Fruit fly (Drosophila melanogaster) whole organism, embryonic: ENCODE data around the gene CG34288.

Experiments used
- Ada2b ChIP-seq: fragments of 200-800 bp; sonication (Bioruptor generic); IDR thresholded peaks from 2 replicates; pipeline ENCODE4 v1.3.6; 2022; ENCODE audit warnings: missing biosample characterization, missing genetic modification characterization
- B-H1 ChIP-seq: fragments of 200-800 bp; sonication (Bioruptor generic); IDR thresholded peaks from 3 replicates; pipeline ENCODE4 v1.3.6; 2022; ENCODE audit warnings: missing biosample characterization, missing genetic modification characterization
- Bdp1 ChIP-seq: fragments of 200-800 bp; sonication (Bioruptor generic); optimal IDR thresholded peaks from 3 replicates; lab custom pipeline; 2016; ENCODE audit warnings: missing biosample characterization, missing genetic modification characterization
- CG10543 ChIP-seq: fragments of 200-800 bp; sonication (Bioruptor generic); optimal IDR thresholded peaks from 3 replicates; lab custom pipeline; 2017; ENCODE audit warnings: missing biosample characterization, mild to moderate bottlenecking, missing genetic modification characterization, moderate library complexity
- CG10959 ChIP-seq: fragments of 200-800 bp; sonication (Bioruptor generic); IDR thresholded peaks from 2 replicates; pipeline ENCODE4 v1.3.6; 2022; ENCODE audit warnings: missing biosample characterization, missing genetic modification characterization
- CG12299 ChIP-seq: fragments of 200-800 bp; sonication (Bioruptor generic); optimal IDR thresholded peaks from 2 replicates; lab custom pipeline; 2018; ENCODE audit warnings: missing biosample characterization, mild to moderate bottlenecking, missing genetic modification characterization
- CG12744 ChIP-seq: fragments of 200-800 bp; sonication (Bioruptor generic); optimal IDR thresholded peaks from 2 replicates; lab custom pipeline; 2016; ENCODE audit warnings: missing biosample characterization, missing genetic modification characterization
- CG13287 ChIP-seq: fragments of 200-800 bp; sonication (Bioruptor generic); IDR thresholded peaks from 2 replicates; pipeline ENCODE4 v1.3.6; 2022; ENCODE audit warnings: missing biosample characterization, missing genetic modification characterization; ENCODE audit not compliant: partially characterized antibody
- CG15011 ChIP-seq: fragments of 200-800 bp; sonication (Bioruptor generic); optimal IDR thresholded peaks from 3 replicates; lab custom pipeline; 2018; ENCODE audit warnings: missing biosample characterization, mild to moderate bottlenecking, missing genetic modification characterization
- CG15073 ChIP-seq: fragments of 200-800 bp; sonication (Bioruptor generic); optimal IDR thresholded peaks from 2 replicates; lab custom pipeline; 2016; ENCODE audit warnings: missing biosample characterization, missing genetic modification characterization
- CG17361 ChIP-seq: fragments of 200-800 bp; sonication (Bioruptor generic); IDR thresholded peaks from 3 replicates; pipeline ENCODE4 v1.3.6; 2022; ENCODE audit warnings: missing biosample characterization, missing genetic modification characterization
- CG1792 ChIP-seq: fragments of 200-800 bp; sonication (Bioruptor generic); optimal IDR thresholded peaks from 2 replicates; lab custom pipeline; 2016; ENCODE audit warnings: missing biosample characterization, missing genetic modification characterization
- CG18619 ChIP-seq: fragments of 200-800 bp; sonication (Bioruptor generic); optimal IDR thresholded peaks from 3 replicates; lab custom pipeline; 2017; ENCODE audit warnings: missing biosample characterization, mild to moderate bottlenecking, missing genetic modification characterization
- CG30431 ChIP-seq: fragments of 200-800 bp; sonication (Bioruptor generic); optimal IDR thresholded peaks from 2 replicates; lab custom pipeline; 2017; ENCODE audit warnings: missing biosample characterization, missing genetic modification characterization
- CG3281 ChIP-seq: fragments of 200-800 bp; sonication (Bioruptor generic); optimal IDR thresholded peaks from 3 replicates; lab custom pipeline; 2017; ENCODE audit warnings: missing biosample characterization, mild to moderate bottlenecking, missing genetic modification characterization
- CG4854 ChIP-seq: fragments of 200-800 bp; sonication (Bioruptor generic); optimal IDR thresholded peaks from 2 replicates; lab custom pipeline; 2016; ENCODE audit warnings: missing biosample characterization, missing genetic modification characterization, inconsistent platforms
- CG8924 ChIP-seq: fragments of 200-800 bp; optimal IDR thresholded peaks from 3 replicates; lab custom pipeline; 2019; ENCODE audit warnings: missing biosample characterization, mild to moderate bottlenecking, missing genetic modification characterization, moderate library complexity
- CG9437 ChIP-seq: fragments of 200-800 bp; sonication (Bioruptor generic); optimal IDR thresholded peaks from 2 replicates; lab custom pipeline; 2018; ENCODE audit warnings: missing biosample characterization, mild to moderate bottlenecking, missing genetic modification characterization
- CG9797 ChIP-seq: fragments of 200-800 bp; sonication (Bioruptor generic); optimal IDR thresholded peaks from 3 replicates; lab custom pipeline; 2018; ENCODE audit warnings: missing biosample characterization, mild to moderate bottlenecking, missing genetic modification characterization
- D19B ChIP-seq: fragments of 200-800 bp; sonication (Bioruptor generic); optimal IDR thresholded peaks from 2 replicates; lab custom pipeline; 2017; ENCODE audit warnings: missing biosample characterization, mild to moderate bottlenecking, missing genetic modification characterization
- E2f1 ChIP-seq: fragments of 200-800 bp; sonication (Bioruptor generic); IDR thresholded peaks from 2 replicates; pipeline ENCODE4 v1.3.6; 2022; ENCODE audit warnings: missing biosample characterization, missing genetic modification characterization
- Hr78 ChIP-seq, 2 experiments: fragments of 200-800 bp in 1 of 2; fragments of >200 bp in 1 of 2; sonication (Bioruptor generic) in 1 of 2; optimal IDR thresholded peaks; 2 replicates each; lab custom pipeline; 2017 to 2019; ENCODE audit warnings: missing biosample characterization in 2 of 2, missing genetic modification characterization in 2 of 2, mild to moderate bottlenecking in 1 of 2, moderate library complexity in 1 of 2
- Jarid2 ChIP-seq: fragments of 200-800 bp; sonication (Bioruptor generic); optimal IDR thresholded peaks from 3 replicates; lab custom pipeline; 2017; ENCODE audit warnings: mild to moderate bottlenecking, missing biosample characterization, missing genetic modification reagents, missing genetic modification characterization
- Lhr ChIP-seq: fragments of 200-800 bp; sonication (Bioruptor generic); optimal IDR thresholded peaks from 3 replicates; lab custom pipeline; 2017; ENCODE audit warnings: mild to moderate bottlenecking, missing biosample characterization, missing genetic modification reagents, missing genetic modification characterization
- Oaz ChIP-seq: fragments of 200-800 bp; sonication (Bioruptor generic); IDR thresholded peaks from 2 replicates; pipeline ENCODE4 v1.3.6; 2022; ENCODE audit warnings: missing biosample characterization, missing genetic modification characterization
- Pdp1 ChIP-seq, 2 experiments: fragments of 200-800 bp; sonication (Bioruptor generic); optimal IDR thresholded peaks; 3 replicates each; lab custom pipeline; 2016; ENCODE audit warnings: missing biosample characterization in 2 of 2, missing genetic modification characterization in 2 of 2, mild to moderate bottlenecking in 1 of 2, moderate library complexity in 1 of 2
- Side ChIP-seq: fragments of 200-800 bp; sonication (Bioruptor generic); optimal IDR thresholded peaks from 2 replicates; lab custom pipeline; 2016; ENCODE audit warnings: missing biosample characterization, missing genetic modification characterization
- Sox102F ChIP-seq: fragments of 200-800 bp; sonication (Bioruptor generic); optimal IDR thresholded peaks from 2 replicates; lab custom pipeline; 2018; ENCODE audit warnings: missing biosample characterization, mild to moderate bottlenecking, missing genetic modification characterization, moderate library complexity
- amos ChIP-seq: fragments of 200-800 bp; sonication (Bioruptor generic); IDR thresholded peaks from 2 replicates; pipeline ENCODE4 v1.3.6; 2022; ENCODE audit warnings: missing biosample characterization, missing genetic modification characterization; ENCODE audit not compliant: partially characterized antibody
- chif ChIP-seq, 2 experiments: fragments of 200-800 bp; sonication (Bioruptor generic); optimal IDR thresholded peaks; 3 replicates each; lab custom pipeline; 2016; ENCODE audit warnings: missing biosample characterization in 2 of 2, missing genetic modification characterization in 2 of 2
- danr ChIP-seq: fragments of 200-800 bp; sonication (Bioruptor generic); IDR thresholded peaks from 2 replicates; pipeline ENCODE4 v1.3.6; 2022; ENCODE audit warnings: missing biosample characterization, missing genetic modification characterization
- dimm ChIP-seq: fragments of 200-800 bp; sonication (Bioruptor generic); IDR thresholded peaks from 2 replicates; pipeline ENCODE4 v1.3.6; 2022; ENCODE audit warnings: missing biosample characterization, missing genetic modification characterization
- dysf ChIP-seq: fragments of 200-800 bp; sonication (Bioruptor generic); IDR thresholded peaks from 3 replicates; pipeline ENCODE4 v1.3.6; 2022; ENCODE audit warnings: missing biosample characterization, missing genetic modification characterization
- eyg ChIP-seq: fragments of 200-800 bp; sonication (Bioruptor generic); optimal IDR thresholded peaks from 3 replicates; lab custom pipeline; 2016; ENCODE audit warnings: missing biosample characterization, missing genetic modification characterization
- fd3F ChIP-seq: fragments of 200-800 bp; sonication (Bioruptor generic); optimal IDR thresholded peaks from 2 replicates; lab custom pipeline; 2018; ENCODE audit warnings: missing biosample characterization, mild to moderate bottlenecking, missing genetic modification characterization, moderate library complexity
- gfzf ChIP-seq: fragments of 200-800 bp; sonication (Bioruptor generic); optimal IDR thresholded peaks from 2 replicates; lab custom pipeline; 2016; ENCODE audit warnings: missing biosample characterization, mild to moderate bottlenecking, missing genetic modification characterization, moderate library complexity
- grau ChIP-seq: fragments of 200-800 bp; optimal IDR thresholded peaks from 3 replicates; lab custom pipeline; 2019; ENCODE audit warnings: missing biosample characterization, mild to moderate bottlenecking, missing genetic modification characterization, moderate library complexity
- grn ChIP-seq: fragments of 200-800 bp; sonication (Bioruptor generic); optimal IDR thresholded peaks from 3 replicates; lab custom pipeline; 2017; ENCODE audit warnings: missing biosample characterization, missing genetic modification characterization
- gsb ChIP-seq: fragments of 200-800 bp; sonication (Bioruptor generic); IDR thresholded peaks from 2 replicates; pipeline ENCODE4 v1.3.6; 2022; ENCODE audit warnings: missing biosample characterization, missing genetic modification characterization
- lov ChIP-seq, 2 experiments: fragments of 200-800 bp in 1 of 2; fragments of >200 bp in 1 of 2; sonication (Bioruptor generic) in 1 of 2; IDR thresholded peaks in 1 of 2; optimal IDR thresholded peaks in 1 of 2; 2 replicates in 1 of 2; 3 replicates in 1 of 2; pipeline versions ENCODE4 v1.3.6 to Lab custom; 2017 to 2022; ENCODE audit warnings: missing biosample characterization in 1 of 2, missing genetic modification characterization in 1 of 2
- luna ChIP-seq: fragments of 200-800 bp; sonication (Bioruptor generic); optimal IDR thresholded peaks from 2 replicates; lab custom pipeline; 2016; ENCODE audit warnings: missing biosample characterization, missing genetic modification characterization
- nerfin-1 ChIP-seq: fragments of 200-800 bp; sonication (Bioruptor generic); optimal IDR thresholded peaks from 3 replicates; lab custom pipeline; 2019; ENCODE audit warnings: missing biosample characterization, mild to moderate bottlenecking, missing genetic modification characterization, moderate library complexity
- oc ChIP-seq: fragments of 200-800 bp; sonication (Bioruptor generic); optimal IDR thresholded peaks from 2 replicates; lab custom pipeline; 2018; ENCODE audit warnings: missing biosample characterization, mild to moderate bottlenecking, missing genetic modification characterization, moderate library complexity
- phol ChIP-seq: fragments of 200-800 bp; sonication (Bioruptor generic); optimal IDR thresholded peaks from 3 replicates; lab custom pipeline; 2018; ENCODE audit warnings: missing biosample characterization, mild to moderate bottlenecking, missing genetic modification characterization, moderate library complexity
- sens ChIP-seq: fragments of 200-800 bp; sonication (Bioruptor generic); peaks from one replicate; lab custom pipeline; 2016; ENCODE audit warnings: missing biosample characterization, missing genetic modification characterization
- slbo ChIP-seq: fragments of 200-800 bp; sonication (Bioruptor generic); IDR thresholded peaks from 2 replicates; pipeline ENCODE4 v1.3.6; 2022; ENCODE audit warnings: missing biosample characterization, missing genetic modification characterization
- tup ChIP-seq: fragments of 200-800 bp; sonication (Bioruptor generic); optimal IDR thresholded peaks from 2 replicates; lab custom pipeline; 2016; ENCODE audit warnings: missing biosample characterization, mild to moderate bottlenecking, missing genetic modification characterization, moderate library complexity
- unc-4 ChIP-seq: fragments of 200-800 bp; sonication (Bioruptor generic); IDR thresholded peaks from 2 replicates; pipeline ENCODE4 v1.3.6; 2022; ENCODE audit warnings: missing biosample characterization, missing genetic modification characterization; ENCODE audit not compliant: partially characterized antibody

CG34288 gene

dm6 chr3R:22494523-22495309 lies 47.7 kb upstream of the CG34288 start (continued):
- TF ChIP-seq gsb (GFP tag; lab: Robert Waterston, UW): no peak
- TF ChIP-seq dysf: peak; percentile 34; the same call in 1 of the 3 replicates
- TF ChIP-seq gfzf (GFP tag; lab: Kevin White, UChicago): no peak
- TF ChIP-seq CG15011 (GFP tag; lab: Kevin White, UChicago): no peak
- peak; percentile 55 for TF ChIP-seq CG8924 (tag; lab: Kevin White, UChicago)
- TF ChIP-seq Side: no peak
- no peak for TF ChIP-seq CG17361 (GFP tag; lab: Robert Waterston, UW)
- TF ChIP-seq grau (tag; lab: Kevin White, UChicago): peak; percentile 72
- no peak for TF ChIP-seq CG9437 (GFP tag; lab: Kevin White, UChicago)
- TF ChIP-seq amos (GFP tag; lab: Robert Waterston, UW): no peak
- no peak for TF ChIP-seq luna (GFP tag; lab: Kevin White, UChicago)
- no peak for TF ChIP-seq CG4854 (GFP tag; lab: Kevin White, UChicago)
- TF ChIP-seq Bdp1: no peak
- TF ChIP-seq danr (GFP tag; lab: Robert Waterston, UW): no peak
- peak; percentile 44; the same call in 1 of the 2 replicates for TF ChIP-seq slbo
- no peak for TF ChIP-seq CG10959
- TF ChIP-seq fd3F (GFP tag; lab: Kevin White, UChicago): no peak
- no peak for TF ChIP-seq CG18619
- no peak for TF ChIP-seq CG1792 (GFP tag; lab: Kevin White, UChicago)
- TF ChIP-seq lov (optimal IDR thresholded peaks at IDR 0.05; lab: Kevin White, UChicago): no peak
- no peak for TF ChIP-seq lov (GFP tag; IDR thresholded peaks at IDR 0.05; lab: Robert Waterston, UW)
- no peak for TF ChIP-seq Oaz (GFP tag; lab: Robert Waterston, UW)
- TF ChIP-seq CG9797 (GFP tag; lab: Kevin White, UChicago): no peak
- no peak for TF ChIP-seq CG13287 (GFP tag; lab: Robert Waterston, UW)
- no peak for TF ChIP-seq eyg (GFP tag; lab: Kevin White, UChicago)
- TF ChIP-seq Ada2b (GFP tag; lab: Robert Waterston, UW): 0 out of 2 replicates have a peak, but pooled peaks have one; percentile 43
- no peak for TF ChIP-seq chif (GFP tag; optimal IDR thresholded peaks at IDR 0.05; lab: Kevin White, UChicago)
- 0 out of 2 replicates have a peak, but pooled peaks have one; percentile 30 for TF ChIP-seq E2f1 (GFP tag; lab: Robert Waterston, UW)
- TF ChIP-seq Jarid2 (GFP tag; lab: Kevin White, UChicago): peak; percentile 35
- no peak for TF ChIP-seq grn
- no peak for TF ChIP-seq CG12744 (GFP tag; lab: Kevin White, UChicago)
- no peak for TF ChIP-seq CG30431 (GFP tag; lab: Kevin White, UChicago)
- peak; percentile 6 for TF ChIP-seq D19B (GFP tag; lab: Kevin White, UChicago)
- TF ChIP-seq sens (GFP tag; lab: Kevin White, UChicago): peak; percentile 90
- peak; percentile 40 for TF ChIP-seq CG12299 (tag; lab: Kevin White, UChicago)
- TF ChIP-seq Sox102F (GFP tag; lab: Kevin White, UChicago): no peak
- TF ChIP-seq nerfin-1 (tag; lab: Kevin White, UChicago): no peak
- TF ChIP-seq CG10543 (GFP tag; lab: Kevin White, UChicago): peak; percentile 69
- TF ChIP-seq Hr78 (GFP tag; optimal IDR thresholded peaks at IDR 0.05; lab: Kevin White, UChicago): no peak
- TF ChIP-seq unc-4 (GFP tag; lab: Robert Waterston, UW): no peak
- no peak for TF ChIP-seq oc (tag; lab: Kevin White, UChicago)
- no peak for TF ChIP-seq B-H1 (GFP tag; lab: Robert Waterston, UW)
- TF ChIP-seq dimm (GFP tag; lab: Robert Waterston, UW): no peak
- TF ChIP-seq CG3281 (GFP tag; lab: Kevin White, UChicago): peak; percentile 8
- no peak for TF ChIP-seq Lhr
- TF ChIP-seq CG15073: no peak
- peak in 1 of 2 experiments; percentile 31 for TF ChIP-seq Pdp1 (GFP tag; optimal IDR thresholded peaks at IDR 0.05; lab: Kevin White, UChicago)
- TF ChIP-seq tup (GFP tag; lab: Kevin White, UChicago): no peak
- TF ChIP-seq phol (tag; lab: Kevin White, UChicago): peak; percentile 65
